Worm (Caenorhabditis elegans) whole organism, L4/young adult: Measurements from ENCODE around the gene mlck-1.

Experiments
- dao-5 ChIP-seq: sonication (generic microtip); optimal IDR thresholded peaks from 2 replicates; lab custom pipeline; 2016; ENCODE audit warnings: missing genotype, missing genetic modification characterization, moderate library complexity, missing compliant biosample characterization
- him-1 ChIP-seq: sonication (generic microtip); optimal IDR thresholded peaks from 2 replicates; lab custom pipeline; 2016; ENCODE audit warnings: missing genotype, missing genetic modification reagents, missing genetic modification characterization, missing compliant biosample characterization

DNA sequence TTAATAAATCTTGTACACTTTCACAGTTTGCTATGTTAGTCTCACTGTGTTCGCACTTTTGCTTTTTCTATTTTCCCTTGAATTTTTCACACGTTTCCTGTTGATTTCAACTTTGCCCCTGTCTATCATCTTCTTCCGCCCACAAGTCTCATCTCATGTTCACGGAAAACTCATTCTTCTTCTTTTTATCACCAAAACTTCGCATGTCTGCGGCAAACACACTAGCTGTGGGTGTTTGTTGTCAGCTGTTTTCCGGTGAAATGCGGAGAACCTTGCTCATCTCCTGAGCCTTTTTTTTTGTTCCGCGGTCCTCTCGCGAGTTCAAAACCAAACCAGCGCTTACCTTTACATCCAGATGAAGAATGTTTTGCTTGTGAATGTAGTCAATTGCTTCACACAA lies 1.1 kb downstream of the mlck-1 start:
- TF ChIP-seq him-1 (tag; lab: Kevin White, UChicago) (no peak), dao-5 (tag; lab: Kevin White, UChicago) (no peak)
